Worm (Caenorhabditis elegans) whole organism, mixed stage, embryonic: ENCODE measurements around the gene K10D2.8.

Experiments used
- M03D4.4 ChIP-seq: sonication (generic microtip); optimal IDR thresholded peaks from 2 replicates; lab custom pipeline; 2017; ENCODE audit warnings: mild to moderate bottlenecking, missing genetic modification characterization, missing compliant biosample characterization
- blmp-1 ChIP-seq: fragments of 150-350 bp; optimal IDR thresholded peaks from 2 replicates; lab custom pipeline; 2014; ENCODE audit warnings: missing biosample characterization, missing genetic modification characterization
- ceh-39 ChIP-seq: fragments of 150-350 bp; optimal IDR thresholded peaks from 2 replicates; lab custom pipeline; 2014; ENCODE audit warnings: missing biosample characterization, missing genetic modification characterization
- ceh-43 ChIP-seq: fragments of 200-800 bp; sonication (Bioruptor generic); optimal IDR thresholded peaks from 2 replicates; lab custom pipeline; 2018; ENCODE audit warnings: mild to moderate bottlenecking, missing genetic modification characterization, moderate library complexity, missing compliant biosample characterization
- ceh-83 ChIP-seq: fragments of 200-800 bp; sonication (Bioruptor generic); optimal IDR thresholded peaks from 2 replicates; lab custom pipeline; 2018; ENCODE audit warnings: mild to moderate bottlenecking, missing genetic modification characterization, missing compliant biosample characterization
- ces-1 ChIP-seq: fragments of 150-350 bp; optimal IDR thresholded peaks from 2 replicates; lab custom pipeline; 2014; ENCODE audit warnings: missing biosample characterization, missing genetic modification reagents, missing genetic modification characterization
- cnd-1 ChIP-seq: fragments of 200-800 bp; sonication (Bioruptor generic); optimal IDR thresholded peaks from 2 replicates; lab custom pipeline; 2018; ENCODE audit warnings: mild to moderate bottlenecking, missing genetic modification characterization, missing compliant biosample characterization
- drap-1 ChIP-seq: fragments of 200-800 bp; sonication (Bioruptor generic); optimal IDR thresholded peaks from 3 replicates; lab custom pipeline; 2018; ENCODE audit warnings: mild to moderate bottlenecking, missing genetic modification characterization, missing compliant biosample characterization
- elt-1 ChIP-seq: sonication (generic microtip); optimal IDR thresholded peaks from 2 replicates; lab custom pipeline; 2017; ENCODE audit warnings: missing genetic modification characterization, mild to moderate bottlenecking, missing compliant biosample characterization, antibody characterized with exemption, moderate library complexity, borderline replicate concordance; ENCODE audit not compliant: insufficient read depth
- elt-3 ChIP-seq: fragments of 150-350 bp; optimal IDR thresholded peaks from 2 replicates; lab custom pipeline; 2014; ENCODE audit warnings: missing biosample characterization, missing genetic modification characterization
- flh-1 ChIP-seq: fragments of 200-800 bp; sonication (Bioruptor generic); optimal IDR thresholded peaks from 2 replicates; lab custom pipeline; 2018; ENCODE audit warnings: mild to moderate bottlenecking, missing genetic modification characterization, moderate library complexity, missing compliant biosample characterization
- ham-2 ChIP-seq: fragments of 200-800 bp; sonication (Bioruptor generic); optimal IDR thresholded peaks from 2 replicates; lab custom pipeline; 2018; ENCODE audit warnings: mild to moderate bottlenecking, missing genetic modification characterization, missing compliant biosample characterization
- hlh-1 ChIP-seq: fragments of 150-350 bp; optimal IDR thresholded peaks from 2 replicates; lab custom pipeline; 2014; ENCODE audit warnings: missing biosample characterization, missing genetic modification reagents, missing genetic modification characterization
- lin-13 ChIP-seq: fragments of 150-350 bp; optimal IDR thresholded peaks from 2 replicates; lab custom pipeline; 2014; ENCODE audit warnings: missing biosample characterization, missing genetic modification characterization
- lin-32 ChIP-seq: fragments of 200-800 bp; sonication (Bioruptor generic); optimal IDR thresholded peaks from 2 replicates; lab custom pipeline; 2018; ENCODE audit warnings: mild to moderate bottlenecking, missing genetic modification characterization, missing compliant biosample characterization
- lsy-2 ChIP-seq: fragments of 150-350 bp; optimal IDR thresholded peaks from 2 replicates; lab custom pipeline; 2014; ENCODE audit warnings: missing biosample characterization, missing genetic modification characterization
- mep-1 ChIP-seq: fragments of 150-350 bp; optimal IDR thresholded peaks from 2 replicates; lab custom pipeline; 2017; ENCODE audit warnings: missing biosample characterization, missing genetic modification reagents, missing genetic modification characterization, inconsistent platforms
- mls-2 ChIP-seq: sonication (generic microtip); optimal IDR thresholded peaks from 2 replicates; lab custom pipeline; 2016; ENCODE audit warnings: mild to moderate bottlenecking, missing genetic modification characterization, moderate library complexity, missing compliant biosample characterization
- nhr-12 ChIP-seq: fragments of 150-350 bp; optimal IDR thresholded peaks from 2 replicates; lab custom pipeline; 2014; ENCODE audit warnings: missing biosample characterization, missing genetic modification characterization
- nhr-2 ChIP-seq: fragments of 150-350 bp; optimal IDR thresholded peaks from 2 replicates; lab custom pipeline; 2014; ENCODE audit warnings: missing biosample characterization, missing genetic modification characterization
- nhr-237 ChIP-seq: fragments of 150-350 bp; optimal IDR thresholded peaks from 2 replicates; lab custom pipeline; 2014; ENCODE audit warnings: missing biosample characterization, missing genetic modification characterization
- nhr-28 ChIP-seq: fragments of 150-350 bp; optimal IDR thresholded peaks from 2 replicates; lab custom pipeline; 2014; ENCODE audit warnings: missing biosample characterization, missing genetic modification characterization
- nhr-76 ChIP-seq: sonication (generic microtip); optimal IDR thresholded peaks from 2 replicates; lab custom pipeline; 2017; ENCODE audit warnings: missing biosample characterization, missing genetic modification characterization
- pha-4 ChIP-seq: fragments of 150-350 bp; optimal IDR thresholded peaks from 2 replicates; lab custom pipeline; 2018; ENCODE audit warnings: missing biosample characterization, missing genetic modification reagents, missing genetic modification characterization
- sem-2 ChIP-seq: fragments of 200-800 bp; sonication (Bioruptor generic); optimal IDR thresholded peaks from 2 replicates; lab custom pipeline; 2018; ENCODE audit warnings: mild to moderate bottlenecking, missing genetic modification characterization, missing compliant biosample characterization
- snpc-4 ChIP-seq: fragments of 150-350 bp; optimal IDR thresholded peaks from 2 replicates; lab custom pipeline; 2014; ENCODE audit warnings: missing biosample characterization, missing genetic modification characterization
- sptf-1 ChIP-seq: sonication (generic microtip); optimal IDR thresholded peaks from 2 replicates; lab custom pipeline; 2017; ENCODE audit warnings: mild to moderate bottlenecking, missing genetic modification characterization, moderate library complexity, missing compliant biosample characterization
- tbx-8 ChIP-seq: fragments of 200-800 bp; sonication (Bioruptor generic); optimal IDR thresholded peaks from 2 replicates; lab custom pipeline; 2018; ENCODE audit warnings: mild to moderate bottlenecking, missing genetic modification characterization, moderate library complexity, missing compliant biosample characterization
- unc-120 ChIP-seq: sonication (generic microtip); optimal IDR thresholded peaks from 2 replicates; lab custom pipeline; 2017; ENCODE audit warnings: missing genetic modification characterization, missing compliant biosample characterization; ENCODE audit not compliant: poor library complexity, severe bottlenecking
- unc-39 ChIP-seq: fragments of 150-350 bp; optimal IDR thresholded peaks from 2 replicates; lab custom pipeline; 2014; ENCODE audit warnings: missing biosample characterization, missing genetic modification characterization
- unc-62 ChIP-seq: fragments of 150-350 bp; optimal IDR thresholded peaks from 2 replicates; lab custom pipeline; 2014; ENCODE audit warnings: missing biosample characterization, missing genetic modification reagents, missing genetic modification characterization
- zip-8 ChIP-seq: fragments of 150-350 bp; optimal IDR thresholded peaks from 2 replicates; lab custom pipeline; 2014; ENCODE audit warnings: missing biosample characterization, missing genetic modification characterization
- ztf-11 ChIP-seq: fragments of 150-350 bp; optimal IDR thresholded peaks from 2 replicates; lab custom pipeline; 2014; ENCODE audit warnings: missing biosample characterization, missing genetic modification characterization

K10D2.8 gene

ce11 chrIII:5169699-5170098 is 18.8 kb upstream of the K10D2.8 start, which contains the start of gene ulp-1:
ulp-1 (minus strand) TSS chrIII:5169799.
- TF ChIP-seq ces-1 (GFP tag; lab: Kevin White, UChicago) (no peak), nhr-2 (no peak), ham-2 (GFP tag; lab: Kevin White, UChicago) (no peak), pha-4 (tag; lab: Kevin White, UChicago) (no peak), ceh-39 (tag; lab: Kevin White, UChicago) (no peak), mls-2 (no peak), nhr-12 (tag; lab: Kevin White, UChicago) (no peak), elt-3 (no peak), cnd-1 (tag; lab: Kevin White, UChicago) (no peak), lsy-2 (tag; lab: Kevin White, UChicago) (no peak), lin-13 (tag; lab: Kevin White, UChicago) (no peak), unc-120 (no peak), nhr-28 (tag; lab: Kevin White, UChicago) (no peak), ceh-83 (GFP tag; lab: Kevin White, UChicago) (no peak), unc-39 (tag; lab: Kevin White, UChicago) (no peak), sem-2 (GFP tag; lab: Kevin White, UChicago) (no peak), ceh-43 (no peak), snpc-4 (no peak)

ce11 chrIII:5171945-5172344 is 16.6 kb upstream of the K10D2.8 start, which contains the start of gene prp-19:
prp-19 (minus strand) TSS chrIII:5172045.
- no peak for TF ChIP-seq nhr-237 (tag; lab: Kevin White, UChicago)

DNA sequence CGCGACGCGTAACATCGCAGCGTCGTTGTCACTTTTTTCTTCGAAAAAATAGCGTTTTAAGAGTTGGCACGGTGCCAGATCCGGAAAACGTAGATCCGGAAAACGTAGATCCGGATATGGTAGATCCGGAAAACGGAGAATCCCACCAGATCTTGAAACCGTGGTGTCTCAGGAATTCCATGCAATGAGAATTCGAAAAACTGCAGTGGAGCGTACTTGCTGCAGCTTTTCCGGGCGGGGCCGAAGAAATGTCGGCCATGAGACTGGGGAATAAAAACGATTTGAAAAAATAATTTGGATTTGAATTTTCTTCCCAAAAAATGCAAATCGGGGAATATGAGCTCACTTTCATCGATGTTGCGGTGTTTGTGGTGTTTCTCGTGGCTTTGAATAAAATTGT is 16.1 kb upstream of the K10D2.8 start, which contains the start of gene K10D2.5:
Gene K10D2.5 (plus strand): TSS at position 251 of the 400 bp plus-strand sequence.
- TF ChIP-seq flh-1 (GFP tag; lab: Kevin White, UChicago), result no peak
- TF ChIP-seq lin-32 (GFP tag; lab: Kevin White, UChicago), result peak; percentile 77
- peak; percentile 84 for TF ChIP-seq sptf-1 (tag; lab: Kevin White, UChicago)
- TF ChIP-seq hlh-1 (tag; lab: Kevin White, UChicago), result peak; percentile 40
- TF ChIP-seq M03D4.4 (tag; lab: Kevin White, UChicago), result peak; percentile 84
- no peak for TF ChIP-seq nhr-12 (tag; lab: Kevin White, UChicago)
- peak; percentile 54 for TF ChIP-seq drap-1 (GFP tag; lab: Kevin White, UChicago)
- TF ChIP-seq unc-120, result peak; percentile 32
- no peak for TF ChIP-seq blmp-1 (tag; lab: Kevin White, UChicago)
- TF ChIP-seq ztf-11 (tag; lab: Kevin White, UChicago), result peak; percentile 35
- peak; percentile 58 for TF ChIP-seq tbx-8 (GFP tag; lab: Kevin White, UChicago)
- no peak for TF ChIP-seq nhr-2
- peak; percentile 90 for TF ChIP-seq lin-13 (tag; lab: Kevin White, UChicago)
- peak; percentile 33 for TF ChIP-seq mls-2
- TF ChIP-seq unc-39 (tag; lab: Kevin White, UChicago), result no peak
- TF ChIP-seq ham-2 (GFP tag; lab: Kevin White, UChicago), result peak; percentile 53
- TF ChIP-seq mep-1 (tag; lab: Kevin White, UChicago), result peak; percentile 90
- peak; percentile 26 for TF ChIP-seq unc-62 (GFP tag; lab: Kevin White, UChicago)
- peak; percentile 67 for TF ChIP-seq nhr-237 (tag; lab: Kevin White, UChicago)
- peak; percentile 29 for TF ChIP-seq sem-2 (GFP tag; lab: Kevin White, UChicago)
- TF ChIP-seq lsy-2 (tag; lab: Kevin White, UChicago), result peak; percentile 83
- TF ChIP-seq ceh-39 (tag; lab: Kevin White, UChicago), result peak; percentile 70
- TF ChIP-seq ceh-83 (GFP tag; lab: Kevin White, UChicago), result peak; percentile 58
- peak; percentile 53 for TF ChIP-seq pha-4 (tag; lab: Kevin White, UChicago)
- TF ChIP-seq cnd-1 (tag; lab: Kevin White, UChicago), result peak; percentile 77

- TF ChIP-seq nhr-2 (no peak), nhr-12 (tag; lab: Kevin White, UChicago) (no peak), snpc-4 (no peak), ces-1 (GFP tag; lab: Kevin White, UChicago) (no peak), flh-1 (GFP tag; lab: Kevin White, UChicago) (no peak), pha-4 (tag; lab: Kevin White, UChicago) (no peak), sem-2 (GFP tag; lab: Kevin White, UChicago) (no peak)
These were observed 15.4 kb upstream of the K10D2.8 start, which contains the start of gene emb-1 for ce11 chrIII:5173139-5173538. emb-1 (plus strand) TSS chrIII:5173439.

DNA sequence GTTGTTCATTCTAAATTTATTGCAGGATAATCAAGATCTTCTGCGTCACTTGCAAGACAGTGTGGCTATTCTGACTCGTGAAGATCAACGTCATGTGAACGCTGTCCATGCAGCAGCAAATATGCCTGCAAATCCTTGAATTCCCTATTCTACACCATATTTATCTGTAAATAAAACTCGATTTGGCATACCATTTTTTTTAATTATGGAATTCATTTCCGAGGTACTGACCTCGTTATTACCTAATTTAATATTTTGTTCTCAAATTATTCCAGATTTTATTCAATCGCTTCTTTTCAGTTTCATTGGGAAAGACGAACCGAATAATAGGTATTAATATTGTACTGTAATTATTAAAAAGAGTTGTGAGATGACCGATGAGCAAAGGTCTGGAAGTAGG is 14.9 kb upstream of the K10D2.8 start, which contains the start of gene cid-1:
Gene cid-1 (plus strand): TSS at position 301 of the 400 bp plus-strand sequence.
- TF ChIP-seq nhr-76 (tag; lab: Kevin White, UChicago) (no peak), zip-8 (tag; lab: Kevin White, UChicago) (no peak), cnd-1 (tag; lab: Kevin White, UChicago) (no peak), hlh-1 (tag; lab: Kevin White, UChicago) (no peak), nhr-237 (tag; lab: Kevin White, UChicago) (no peak), elt-3 (no peak), snpc-4 (no peak), nhr-12 (tag; lab: Kevin White, UChicago) (no peak), ceh-39 (tag; lab: Kevin White, UChicago) (no peak), nhr-2 (no peak), flh-1 (GFP tag; lab: Kevin White, UChicago) (no peak), ces-1 (GFP tag; lab: Kevin White, UChicago) (no peak), ham-2 (GFP tag; lab: Kevin White, UChicago) (no peak), ceh-43 (no peak), elt-1 (tag; lab: Kevin White, UChicago) (no peak)
